Worm (Caenorhabditis elegans): ENCODE measurements around the gene T22B2.1.

Gene T22B2.1

DNA sequence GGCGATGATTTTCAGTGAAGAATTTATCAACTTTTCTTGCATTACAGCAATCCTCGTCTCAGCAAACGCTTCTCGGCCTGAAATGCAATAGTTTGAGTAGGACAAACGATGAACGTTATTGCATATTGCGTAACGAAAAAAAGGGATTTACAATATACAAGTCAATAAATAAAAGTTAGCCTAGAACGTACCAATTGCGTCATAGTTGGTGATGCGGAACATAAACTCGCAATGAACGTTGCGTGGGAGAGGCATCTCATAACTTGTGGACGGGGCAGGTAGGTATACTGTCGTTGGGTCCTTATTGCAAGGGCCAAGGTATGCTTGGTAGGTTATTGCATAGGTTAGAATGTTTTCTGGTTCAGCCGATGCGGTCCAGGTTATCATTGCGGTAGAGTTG is 44.9 kb downstream of the T22B2.1 start:
- no peak for TF ChIP-seq mbf-1 (tag; optimal IDR thresholded peaks at IDR 0.05)
- no peak for TF ChIP-seq lin-39 (tag; optimal IDR thresholded peaks at IDR 0.05)
- TF ChIP-seq nhr-25 (tag; optimal IDR thresholded peaks at IDR 0.05), result no peak
- no peak for TF ChIP-seq elt-3 (tag; optimal IDR thresholded peaks at IDR 0.05)
- TF ChIP-seq crh-2 (tag; optimal IDR thresholded peaks at IDR 0.05), result no peak
- no peak for TF ChIP-seq mdl-1 (tag; optimal IDR thresholded peaks at IDR 0.05)
- no peak for TF ChIP-seq nhr-21 (tag; optimal IDR thresholded peaks at IDR 0.05)
- TF ChIP-seq ztf-1 (GFP tag; conservative IDR thresholded peaks at IDR 0.05), result no peak
- no peak for TF ChIP-seq R02D3.7 (tag; optimal IDR thresholded peaks at IDR 0.05)
- no peak for TF ChIP-seq peb-1 (tag; optimal IDR thresholded peaks at IDR 0.05)
- no peak for TF ChIP-seq unc-39 (tag; optimal IDR thresholded peaks at IDR 0.05)
- TF ChIP-seq snpc-4 (tag; optimal IDR thresholded peaks at IDR 0.05), result no peak
- TF ChIP-seq alr-1 (tag; optimal IDR thresholded peaks at IDR 0.05), result no peak

DNA sequence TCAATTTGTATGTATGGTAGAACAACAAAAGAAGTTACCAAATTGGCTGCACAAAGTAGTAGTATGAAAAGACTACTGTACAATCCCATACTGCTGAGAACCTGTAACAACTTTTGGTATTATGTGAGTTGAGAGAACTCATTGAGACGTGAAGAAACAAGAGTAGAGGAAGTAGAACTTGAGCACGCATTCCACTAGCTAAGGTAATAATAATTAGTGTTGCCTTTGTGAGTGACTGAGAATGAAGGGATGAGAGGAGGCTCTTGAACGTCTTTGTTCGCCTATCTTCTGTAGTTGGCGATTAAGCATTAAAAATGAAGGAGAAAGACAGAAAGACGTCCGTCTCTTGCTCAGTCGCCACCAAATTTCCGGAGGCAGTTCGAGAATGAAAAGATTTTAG is 47.7 kb downstream of the T22B2.1 start, which contains the start of gene C16B8.4:
Gene C16B8.4 (minus strand): TSS at position 101 of the 400 bp plus-strand sequence.
- TF ChIP-seq ZK546.5 (tag; optimal IDR thresholded peaks at IDR 0.05) (no peak), skn-1 (tag; optimal IDR thresholded peaks at IDR 0.05) (no peak), lsy-2 (tag; optimal IDR thresholded peaks at IDR 0.05) (no peak), nhr-6 (tag; optimal IDR thresholded peaks at IDR 0.05) (no peak), mab-5 (tag; optimal IDR thresholded peaks at IDR 0.05) (no peak), zag-1 (tag; optimal IDR thresholded peaks at IDR 0.05) (no peak), ztf-4 (tag; optimal IDR thresholded peaks at IDR 0.05) (no peak), nhr-77 (tag; optimal IDR thresholded peaks at IDR 0.05) (no peak), R02D3.7 (tag; optimal IDR thresholded peaks at IDR 0.05) (no peak), nhr-129 (tag; optimal IDR thresholded peaks at IDR 0.05) (no peak), unc-39 (tag; optimal IDR thresholded peaks at IDR 0.05) (no peak), sma-3 (GFP tag; optimal IDR thresholded peaks at IDR 0.05) (no peak), mdl-1 (tag; optimal IDR thresholded peaks at IDR 0.05) (no peak), Y55F3AM.14 (GFP tag; optimal IDR thresholded peaks at IDR 0.05) (no peak), nhr-237 (tag; optimal IDR thresholded peaks at IDR 0.05) (no peak), ztf-11 (tag; optimal IDR thresholded peaks at IDR 0.05) (no peak), ama-1 (optimal IDR thresholded peaks at IDR 0.05) (no peak)

DNA sequence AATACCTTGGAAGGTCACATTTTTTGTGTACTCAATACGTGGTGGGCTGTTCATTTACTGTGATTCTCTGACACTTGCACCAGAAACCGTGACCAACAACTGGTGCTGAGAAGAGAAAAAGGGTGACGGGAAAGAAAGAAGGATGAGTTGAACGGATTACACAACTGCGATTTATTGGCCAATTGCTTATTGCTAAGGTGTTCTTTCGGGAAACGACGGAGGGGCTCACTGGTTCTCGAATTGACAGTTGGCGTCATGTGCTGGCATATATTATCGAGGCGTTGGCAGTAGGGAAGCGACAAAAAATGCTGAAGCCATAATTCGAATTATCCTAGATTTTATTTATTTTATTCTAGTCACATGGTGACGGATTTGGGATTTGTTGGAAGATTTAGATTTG is 48.3 kb downstream of the T22B2.1 start:
- no peak for TF ChIP-seq alr-1 (tag; optimal IDR thresholded peaks at IDR 0.05)
- no peak for TF ChIP-seq ceh-82 (tag; optimal IDR thresholded peaks at IDR 0.05)
- TF ChIP-seq ama-1 (optimal IDR thresholded peaks at IDR 0.05), result no peak
- no peak for TF ChIP-seq Y55F3AM.14 (GFP tag; optimal IDR thresholded peaks at IDR 0.05)
- no peak for TF ChIP-seq unc-39 (tag; optimal IDR thresholded peaks at IDR 0.05)
- TF ChIP-seq mdl-1 (tag; optimal IDR thresholded peaks at IDR 0.05), result no peak
- TF ChIP-seq ceh-16 (tag; optimal IDR thresholded peaks at IDR 0.05), result no peak
- TF ChIP-seq nhr-23 (tag; optimal IDR thresholded peaks at IDR 0.05), result no peak
- TF ChIP-seq gmeb-1 (tag; optimal IDR thresholded peaks at IDR 0.05), result no peak

DNA sequence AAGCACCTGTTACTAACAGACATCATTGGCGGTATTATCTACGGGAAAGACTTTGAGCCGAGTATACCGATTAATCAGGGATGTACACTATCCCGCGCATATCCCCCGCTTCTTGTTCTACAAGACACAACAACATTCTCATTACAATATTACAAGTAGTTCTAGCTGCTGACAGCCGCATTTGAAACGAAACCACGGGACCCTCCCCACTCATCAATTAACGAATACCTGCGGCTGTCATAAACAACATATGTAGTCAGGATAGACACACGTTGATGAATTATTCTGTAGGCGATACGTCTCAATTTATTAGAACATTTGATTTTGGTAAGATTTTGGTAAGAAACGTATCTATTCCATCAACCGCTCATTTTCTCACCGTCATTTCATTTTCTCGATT is 50.9 kb downstream of the T22B2.1 start:
- TF ChIP-seq mdl-1 (tag; optimal IDR thresholded peaks at IDR 0.05), result no peak
- TF ChIP-seq elt-1 (tag; optimal IDR thresholded peaks at IDR 0.05), result no peak
- TF ChIP-seq sma-3 (GFP tag; optimal IDR thresholded peaks at IDR 0.05), result no peak
- no peak for TF ChIP-seq C34F6.9 (tag; optimal IDR thresholded peaks at IDR 0.05)
- TF ChIP-seq ZK546.5 (tag; optimal IDR thresholded peaks at IDR 0.05), result no peak
- no peak for TF ChIP-seq nhr-129 (tag; optimal IDR thresholded peaks at IDR 0.05)
- TF ChIP-seq blmp-1 (tag; optimal IDR thresholded peaks at IDR 0.05; ENCODE audit: insufficient read depth), result no peak
- TF ChIP-seq peb-1 (tag; optimal IDR thresholded peaks at IDR 0.05), result no peak
- TF ChIP-seq nhr-237 (tag; optimal IDR thresholded peaks at IDR 0.05), result no peak
- no peak for TF ChIP-seq lsy-2 (tag; optimal IDR thresholded peaks at IDR 0.05)

DNA sequence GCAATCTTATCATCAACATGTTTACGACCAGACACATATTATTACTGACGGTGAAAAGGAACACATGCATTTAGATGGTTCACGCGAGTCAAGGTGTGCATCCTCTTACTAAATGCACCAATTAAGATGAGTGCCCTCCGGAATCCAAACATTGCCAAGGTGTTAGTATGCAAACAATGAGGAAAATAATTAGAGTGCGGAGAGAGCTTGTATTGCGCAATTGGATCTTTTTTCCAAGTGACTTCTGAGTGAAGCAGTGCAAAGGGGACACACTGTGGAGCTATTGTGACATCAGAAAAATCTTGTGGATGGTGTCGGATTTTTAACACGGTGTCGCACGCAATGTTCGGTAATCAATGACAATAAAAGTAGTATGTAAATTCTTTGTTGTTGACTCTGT is 51.4 kb downstream of the T22B2.1 start:
- TF ChIP-seq sem-4 (tag; optimal IDR thresholded peaks at IDR 0.05), result no peak
- TF ChIP-seq aly-2 (tag; optimal IDR thresholded peaks at IDR 0.05), result no peak
- TF ChIP-seq ama-1 (optimal IDR thresholded peaks at IDR 0.05), result no peak
- TF ChIP-seq lin-11 (tag; optimal IDR thresholded peaks at IDR 0.05), result no peak
- no peak for TF ChIP-seq ceh-16 (tag; optimal IDR thresholded peaks at IDR 0.05)
- TF ChIP-seq ztf-4 (tag; optimal IDR thresholded peaks at IDR 0.05), result no peak
- TF ChIP-seq C34F6.9 (tag; optimal IDR thresholded peaks at IDR 0.05), result no peak
- no peak for TF ChIP-seq unc-55 (GFP tag; optimal IDR thresholded peaks at IDR 0.05)
- no peak for TF ChIP-seq ZK546.5 (tag; optimal IDR thresholded peaks at IDR 0.05)
- no peak for TF ChIP-seq blmp-1 (tag; optimal IDR thresholded peaks at IDR 0.05; ENCODE audit: insufficient read depth)
- no peak for TF ChIP-seq mab-5 (tag; optimal IDR thresholded peaks at IDR 0.05)
- TF ChIP-seq R02D3.7 (tag; optimal IDR thresholded peaks at IDR 0.05), result no peak
- TF ChIP-seq ceh-82 (tag; optimal IDR thresholded peaks at IDR 0.05), result no peak
- TF ChIP-seq fos-1 (tag; optimal IDR thresholded peaks at IDR 0.05), result no peak
- no peak for TF ChIP-seq nhr-21 (tag; optimal IDR thresholded peaks at IDR 0.05)
- TF ChIP-seq mbf-1 (tag; optimal IDR thresholded peaks at IDR 0.05), result no peak
